Fruit fly (Drosophila melanogaster) whole organism, embryonic: ENCODE measurements around the gene CG13108.

ENCODE experiments used
- Abd-B ChIP-seq: fragments of 200-800 bp; sonication (Bioruptor generic); optimal IDR thresholded peaks from 2 replicates; lab custom pipeline; 2018; ENCODE audit warnings: missing biosample characterization, mild to moderate bottlenecking, missing genetic modification characterization, moderate library complexity
- Asciz ChIP-seq: fragments of 200-800 bp; sonication (Bioruptor generic); optimal IDR thresholded peaks from 2 replicates; lab custom pipeline; 2017; ENCODE audit warnings: missing biosample characterization, mild to moderate bottlenecking, missing genetic modification characterization, missing genetic modification reagents
- CG10431 ChIP-seq: fragments of 200-800 bp; sonication (Bioruptor generic); optimal IDR thresholded peaks from 3 replicates; lab custom pipeline; 2018; ENCODE audit warnings: missing biosample characterization, mild to moderate bottlenecking, missing genetic modification characterization
- CG13287 ChIP-seq: fragments of 200-800 bp; sonication (Bioruptor generic); IDR thresholded peaks from 2 replicates; pipeline ENCODE4 v1.3.6; 2022; ENCODE audit warnings: missing biosample characterization, missing genetic modification characterization; ENCODE audit not compliant: partially characterized antibody
- CG13424 ChIP-seq: fragments of 200-800 bp; sonication (Bioruptor generic); optimal IDR thresholded peaks from 2 replicates; lab custom pipeline; 2019; ENCODE audit warnings: missing biosample characterization, mild to moderate bottlenecking, missing genetic modification characterization, moderate library complexity
- CG14965 ChIP-seq: fragments of 200-800 bp; sonication (Bioruptor generic); optimal IDR thresholded peaks from 2 replicates; lab custom pipeline; 2016; ENCODE audit warnings: missing biosample characterization, missing genetic modification characterization, borderline replicate concordance
- CG15514 ChIP-seq: fragments of 200-800 bp; sonication (Bioruptor generic); optimal IDR thresholded peaks from 3 replicates; lab custom pipeline; 2017; ENCODE audit warnings: missing biosample characterization, missing genetic modification characterization, mild to moderate bottlenecking, moderate library complexity, missing genetic modification reagents
- CG15601 ChIP-seq: fragments of 200-800 bp; sonication (Bioruptor generic); optimal IDR thresholded peaks from 3 replicates; lab custom pipeline; 2019; ENCODE audit warnings: missing biosample characterization, mild to moderate bottlenecking, missing genetic modification characterization, moderate library complexity
- CG16863 ChIP-seq: fragments of 200-800 bp; sonication (Bioruptor generic); optimal IDR thresholded peaks from 3 replicates; lab custom pipeline; 2016; ENCODE audit warnings: missing biosample characterization, missing genetic modification characterization
- CG17385 ChIP-seq: fragments of 200-800 bp; sonication (Bioruptor generic); optimal IDR thresholded peaks from 3 replicates; lab custom pipeline; 2018; ENCODE audit warnings: missing biosample characterization, mild to moderate bottlenecking, missing genetic modification characterization
- CG18764 ChIP-seq: fragments of 200-800 bp; sonication (Bioruptor generic); optimal IDR thresholded peaks from 3 replicates; lab custom pipeline; 2016; ENCODE audit warnings: missing biosample characterization, missing genetic modification characterization
- CG2120 ChIP-seq: fragments of 200-800 bp; sonication (Bioruptor generic); optimal IDR thresholded peaks from 3 replicates; lab custom pipeline; 2016; ENCODE audit warnings: missing biosample characterization, missing genetic modification characterization
- CG2129 ChIP-seq: fragments of 200-800 bp; sonication (Bioruptor generic); IDR thresholded peaks from 2 replicates; pipeline ENCODE4 v1.3.6; 2022; ENCODE audit warnings: missing biosample characterization, missing genetic modification characterization; ENCODE audit not compliant: partially characterized antibody
- CG2712 ChIP-seq: fragments of 200-800 bp; optimal IDR thresholded peaks from 3 replicates; lab custom pipeline; 2019; ENCODE audit warnings: missing biosample characterization, mild to moderate bottlenecking, missing genetic modification characterization, moderate library complexity
- CG33557 ChIP-seq: fragments of 200-800 bp; sonication (Bioruptor generic); optimal IDR thresholded peaks from 2 replicates; lab custom pipeline; 2019; ENCODE audit warnings: missing biosample characterization, mild to moderate bottlenecking, missing genetic modification characterization, moderate library complexity
- CG3847 ChIP-seq: fragments of 200-800 bp; sonication (Bioruptor generic); IDR thresholded peaks from 2 replicates; pipeline ENCODE4 v1.3.6; 2022; ENCODE audit warnings: missing biosample characterization, missing genetic modification characterization
- CG5180 ChIP-seq: fragments of 200-800 bp; sonication (Bioruptor generic); optimal IDR thresholded peaks from 3 replicates; lab custom pipeline; 2017; ENCODE audit warnings: missing biosample characterization, missing genetic modification characterization, mild to moderate bottlenecking, moderate library complexity, missing genetic modification reagents
- CG6272 ChIP-seq: fragments of 200-800 bp; sonication (Bioruptor generic); IDR thresholded peaks from 2 replicates; pipeline ENCODE4 v1.3.6; 2022; ENCODE audit warnings: missing biosample characterization, missing genetic modification characterization
- Dad ChIP-seq: fragments of 200-800 bp; sonication (Bioruptor generic); optimal IDR thresholded peaks from 3 replicates; lab custom pipeline; 2016; ENCODE audit warnings: missing biosample characterization, missing genetic modification characterization
- Fer3 ChIP-seq: fragments of 200-800 bp; sonication (Bioruptor generic); optimal IDR thresholded peaks from 2 replicates; lab custom pipeline; 2018; ENCODE audit warnings: missing biosample characterization, mild to moderate bottlenecking, missing genetic modification characterization, moderate library complexity
- HHEX ChIP-seq: fragments of 200-800 bp; sonication (Bioruptor generic); optimal IDR thresholded peaks from 3 replicates; lab custom pipeline; 2017; ENCODE audit warnings: missing biosample characterization, mild to moderate bottlenecking, missing genetic modification characterization, missing genetic modification reagents
- HLH4C ChIP-seq: fragments of 200-800 bp; sonication (Bioruptor generic); IDR thresholded peaks from 3 replicates; pipeline ENCODE4 v1.3.6; 2022; ENCODE audit warnings: missing biosample characterization, missing genetic modification characterization; ENCODE audit not compliant: partially characterized antibody
- Hmx ChIP-seq: fragments of 200-800 bp; sonication (Bioruptor generic); optimal IDR thresholded peaks from 2 replicates; lab custom pipeline; 2016; ENCODE audit warnings: missing biosample characterization, missing genetic modification characterization
- NfI ChIP-seq: fragments of 200-800 bp; sonication (Bioruptor generic); optimal IDR thresholded peaks from 3 replicates; lab custom pipeline; 2018; ENCODE audit warnings: missing biosample characterization, mild to moderate bottlenecking, missing genetic modification characterization, moderate library complexity
- PHDP ChIP-seq: fragments of 200-800 bp; sonication (Bioruptor generic); optimal IDR thresholded peaks from 3 replicates; lab custom pipeline; 2018; ENCODE audit warnings: missing biosample characterization, mild to moderate bottlenecking, missing genetic modification characterization, moderate library complexity
- Scr ChIP-seq: fragments of 200-800 bp; sonication (Bioruptor generic); IDR thresholded peaks from 2 replicates; pipeline ENCODE4 v1.3.6; 2022; ENCODE audit warnings: missing biosample characterization, missing genetic modification characterization; ENCODE audit not compliant: partially characterized antibody
- Sry-β ChIP-seq: fragments of 200-800 bp; sonication (Bioruptor generic); optimal IDR thresholded peaks from 2 replicates; lab custom pipeline; 2018; ENCODE audit warnings: missing biosample characterization, mild to moderate bottlenecking, missing genetic modification characterization, moderate library complexity
- Taf1 ChIP-seq: fragments of 200-800 bp; sonication (Bioruptor generic); IDR thresholded peaks from 2 replicates; pipeline ENCODE4 v1.3.6; 2022; ENCODE audit warnings: missing biosample characterization, missing genetic modification characterization
- YL-1 ChIP-seq: fragments of 200-800 bp; sonication (Bioruptor generic); optimal IDR thresholded peaks from 3 replicates; lab custom pipeline; 2017; ENCODE audit warnings: missing biosample characterization, mild to moderate bottlenecking, missing genetic modification characterization
- ac ChIP-seq: fragments of 200-800 bp; sonication (Bioruptor generic); optimal IDR thresholded peaks from 3 replicates; lab custom pipeline; 2017; ENCODE audit warnings: missing biosample characterization, mild to moderate bottlenecking, missing genetic modification characterization
- ash1 ChIP-seq: fragments of 200-800 bp; sonication (Bioruptor generic); optimal IDR thresholded peaks from 2 replicates; lab custom pipeline; 2018; ENCODE audit warnings: missing biosample characterization, mild to moderate bottlenecking, missing genetic modification characterization
- chm ChIP-seq: fragments of 200-800 bp; sonication (Bioruptor generic); IDR thresholded peaks from 2 replicates; pipeline ENCODE4 v1.3.6; 2022; ENCODE audit warnings: missing biosample characterization, missing genetic modification characterization
- corto ChIP-seq: fragments of 200-800 bp; sonication (Bioruptor generic); optimal IDR thresholded peaks from 2 replicates; lab custom pipeline; 2016; ENCODE audit warnings: missing biosample characterization, mild to moderate bottlenecking, missing genetic modification characterization, moderate library complexity
- croc ChIP-seq: fragments of 200-800 bp; sonication (Bioruptor generic); conservative IDR thresholded peaks from 3 replicates; pipeline ENCODE4 v1.3.6; 2022; ENCODE audit warnings: missing biosample characterization, missing genetic modification characterization
- disco-r ChIP-seq: fragments of 200-800 bp; sonication (Bioruptor generic); optimal IDR thresholded peaks from 2 replicates; lab custom pipeline; 2016; ENCODE audit warnings: missing biosample characterization, missing genetic modification characterization
- fu2 ChIP-seq: fragments of 200-800 bp; sonication (Bioruptor generic); optimal IDR thresholded peaks from 2 replicates; lab custom pipeline; 2016; ENCODE audit warnings: missing biosample characterization, missing genetic modification characterization
- grau ChIP-seq: fragments of 200-800 bp; optimal IDR thresholded peaks from 3 replicates; lab custom pipeline; 2019; ENCODE audit warnings: missing biosample characterization, mild to moderate bottlenecking, missing genetic modification characterization, moderate library complexity
- hbn ChIP-seq: fragments of 200-800 bp; sonication (Bioruptor generic); IDR thresholded peaks from 2 replicates; pipeline ENCODE4 v1.3.6; 2022; ENCODE audit warnings: missing biosample characterization, missing genetic modification characterization; ENCODE audit not compliant: partially characterized antibody
- kni ChIP-seq: fragments of 200-800 bp; sonication (Bioruptor generic); optimal IDR thresholded peaks from 3 replicates; lab custom pipeline; 2017; ENCODE audit warnings: mild to moderate bottlenecking, missing biosample characterization, missing genetic modification reagents, missing genetic modification characterization
- nerfin-2 ChIP-seq: fragments of 200-800 bp; sonication (Bioruptor generic); IDR thresholded peaks from 2 replicates; pipeline ENCODE4 v1.3.6; 2022; ENCODE audit warnings: missing biosample characterization, missing genetic modification characterization; ENCODE audit not compliant: partially characterized antibody
- pho ChIP-seq: fragments of 200-800 bp; sonication (Bioruptor generic); optimal IDR thresholded peaks from 2 replicates; lab custom pipeline; 2016; ENCODE audit warnings: missing biosample characterization, missing genetic modification characterization
- repo ChIP-seq: fragments of 200-800 bp; sonication (Bioruptor generic); optimal IDR thresholded peaks from 2 replicates; lab custom pipeline; 2016; ENCODE audit warnings: missing biosample characterization, missing genetic modification characterization
- sd ChIP-seq: fragments of 200-800 bp; sonication (Bioruptor generic); optimal IDR thresholded peaks from 3 replicates; lab custom pipeline; 2018; ENCODE audit warnings: missing biosample characterization, mild to moderate bottlenecking, missing genetic modification characterization, moderate library complexity
- sob ChIP-seq: fragments of 200-800 bp; sonication (Bioruptor generic); IDR thresholded peaks from 2 replicates; pipeline ENCODE4 v1.3.6; 2022; ENCODE audit warnings: missing biosample characterization, missing genetic modification characterization
- sqz ChIP-seq: fragments of 200-800 bp; sonication (Bioruptor generic); optimal IDR thresholded peaks from 3 replicates; lab custom pipeline; 2018; ENCODE audit warnings: missing biosample characterization, mild to moderate bottlenecking, missing genetic modification characterization
- sr ChIP-seq: fragments of 200-800 bp; sonication (Bioruptor generic); IDR thresholded peaks from 3 replicates; pipeline ENCODE4 v1.3.6; 2022; ENCODE audit warnings: missing biosample characterization, missing genetic modification characterization
- trem ChIP-seq: fragments of 200-800 bp; optimal IDR thresholded peaks from 3 replicates; lab custom pipeline; 2019; ENCODE audit warnings: missing biosample characterization, mild to moderate bottlenecking, missing genetic modification characterization, moderate library complexity
- trh ChIP-seq: fragments of 200-800 bp; sonication (Bioruptor generic); optimal IDR thresholded peaks from 2 replicates; lab custom pipeline; 2016; ENCODE audit warnings: missing biosample characterization, missing genetic modification characterization
- tx ChIP-seq: fragments of 200-800 bp; sonication (Bioruptor generic); optimal IDR thresholded peaks from 2 replicates; lab custom pipeline; 2016; ENCODE audit warnings: missing biosample characterization, missing genetic modification characterization

The CG13108 gene

DNA sequence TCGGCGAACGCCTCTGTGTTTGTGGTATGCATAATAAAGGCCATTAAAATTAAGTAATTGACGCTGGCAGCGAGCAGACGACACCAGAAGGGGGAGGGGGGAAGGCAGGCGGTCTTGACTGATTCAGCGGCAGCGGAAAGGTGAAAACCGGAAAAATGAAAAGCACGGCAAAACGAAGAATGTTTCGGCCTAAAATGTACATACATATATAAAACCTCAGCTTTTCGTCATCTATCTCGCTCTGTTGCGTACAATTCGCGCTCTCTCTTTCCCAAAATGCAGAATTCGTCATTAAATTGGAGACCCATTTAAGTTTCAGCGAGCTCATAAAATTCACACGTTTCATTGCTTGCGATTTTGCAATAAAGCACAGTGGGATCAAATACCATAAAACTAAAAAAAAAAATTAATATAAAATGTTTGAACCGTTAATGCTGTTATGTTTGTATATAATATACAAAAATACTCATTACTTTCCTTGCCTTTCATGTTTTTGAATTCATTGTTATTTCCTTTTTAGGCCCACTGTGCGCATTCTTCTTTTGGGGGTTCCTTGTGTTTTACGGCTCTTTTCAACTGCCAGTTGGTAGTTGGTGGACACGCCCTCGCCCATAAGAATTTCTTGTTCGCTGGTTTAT lies 4.1 kb downstream of the CG13108 start (continued):
- TF ChIP-seq Abd-B (GFP tag; lab: Kevin White, UChicago) (peak; percentile 78), pho (peak; percentile 21), CG18764 (GFP tag; lab: Kevin White, UChicago) (peak; percentile 44), tx (GFP tag; lab: Kevin White, UChicago) (no peak), disco-r (GFP tag; lab: Kevin White, UChicago) (no peak), CG2120 (GFP tag; lab: Kevin White, UChicago) (peak; percentile 73), Sry-β (GFP tag; lab: Kevin White, UChicago) (no peak), NfI (GFP tag; lab: Kevin White, UChicago) (peak; percentile 22), repo (GFP tag; lab: Kevin White, UChicago) (peak; percentile 9), ac (GFP tag; lab: Kevin White, UChicago) (no peak), fu2 (GFP tag; lab: Kevin White, UChicago) (no peak), sob (GFP tag; lab: Robert Waterston, UW) (peak; percentile 72), trem (peak; percentile 60), HHEX (peak; percentile 53), CG15514 (GFP tag; lab: Kevin White, UChicago) (peak; percentile 50), CG17385 (GFP tag; lab: Kevin White, UChicago) (peak; percentile 68), CG16863 (GFP tag; lab: Kevin White, UChicago) (peak; percentile 17), CG13287 (GFP tag; lab: Robert Waterston, UW) (no peak), CG15601 (peak; percentile 45), CG3847 (GFP tag; lab: Robert Waterston, UW) (no peak), CG14965 (GFP tag; lab: Kevin White, UChicago) (no peak), trh (GFP tag; lab: Kevin White, UChicago) (no peak), CG10431 (no peak), sqz (GFP tag; lab: Kevin White, UChicago) (no peak), CG5180 (GFP tag; lab: Kevin White, UChicago) (peak; percentile 10), Hmx (GFP tag; lab: Kevin White, UChicago) (no peak), chm (GFP tag; lab: Robert Waterston, UW) (peak; percentile 51; the same call in 1 of the 2 replicates), Asciz (GFP tag; lab: Kevin White, UChicago) (peak; percentile 58), CG13424 (tag; lab: Kevin White, UChicago) (peak; percentile 69), Taf1 (GFP tag; lab: Robert Waterston, UW) (peak; percentile 46; the same call in 1 of the 2 replicates), PHDP (tag; lab: Kevin White, UChicago) (peak; percentile 75), corto (GFP tag; lab: Kevin White, UChicago) (peak; percentile 83), hbn (GFP tag; lab: Robert Waterston, UW) (no peak), sr (GFP tag; lab: Robert Waterston, UW) (no peak), grau (peak; percentile 63), YL-1 (GFP tag; lab: Kevin White, UChicago) (peak; percentile 20), HLH4C (GFP tag; lab: Robert Waterston, UW) (no peak), sd (tag; lab: Kevin White, UChicago) (peak; percentile 2), Dad (GFP tag; lab: Kevin White, UChicago) (peak; percentile 8), Scr (GFP tag; lab: Robert Waterston, UW) (no peak), nerfin-2 (GFP tag; lab: Robert Waterston, UW) (no peak), ash1 (GFP tag; lab: Kevin White, UChicago) (no peak), CG33557 (GFP tag; lab: Kevin White, UChicago) (no peak), CG2129 (GFP tag; lab: Robert Waterston, UW) (no peak), CG2712 (tag; lab: Kevin White, UChicago) (peak; percentile 75), Fer3 (tag; lab: Kevin White, UChicago) (peak; percentile 67), CG6272 (GFP tag; lab: Robert Waterston, UW) (no peak), kni (no peak), croc (GFP tag; lab: Robert Waterston, UW) (peak; percentile 62)
